Worm (Caenorhabditis elegans) whole organism, L3 larva: ENCODE data around the gene Y69A2AR.24.

Source experiments
- elt-1 ChIP-seq: fragments of 150-350 bp; optimal IDR thresholded peaks from 2 replicates; lab custom pipeline; 2014; ENCODE audit warnings: missing biosample characterization, missing genetic modification characterization
- fkh-10 ChIP-seq: sonication (generic microtip); optimal IDR thresholded peaks from 2 replicates; lab custom pipeline; 2017; ENCODE audit warnings: missing biosample characterization, missing genetic modification reagents, missing genetic modification characterization
- jun-1 ChIP-seq: fragments of 150-350 bp; optimal IDR thresholded peaks from 2 replicates; lab custom pipeline; 2014; ENCODE audit warnings: missing biosample characterization, missing genetic modification reagents, missing genetic modification characterization
- lin-15B ChIP-seq: fragments of 150-350 bp; optimal IDR thresholded peaks from 2 replicates; lab custom pipeline; 2014; ENCODE audit warnings: missing biosample characterization, missing genetic modification characterization
- nhr-237 ChIP-seq: fragments of 150-350 bp; optimal IDR thresholded peaks from 2 replicates; lab custom pipeline; 2014; ENCODE audit warnings: missing biosample characterization, missing genetic modification characterization
- nhr-77 ChIP-seq: fragments of 150-350 bp; optimal IDR thresholded peaks from 2 replicates; lab custom pipeline; 2014; ENCODE audit warnings: missing biosample characterization, missing genetic modification characterization
- skn-1 ChIP-seq: fragments of 150-350 bp; optimal IDR thresholded peaks from 2 replicates; lab custom pipeline; 2014; ENCODE audit warnings: missing biosample characterization, missing genetic modification characterization

ce11 chrIV:2610409-2610808 is 46.5 kb upstream of the Y69A2AR.24 start, which contains the start of gene Y69A2AR.32:
- TF ChIP-seq skn-1 (tag; lab: Kevin White, UChicago) (no peak), elt-1 (tag; lab: Kevin White, UChicago) (no peak), fkh-10 (GFP tag; lab: Kevin White, UChicago) (no peak), nhr-237 (tag; lab: Kevin White, UChicago) (no peak), lin-15B (no peak), jun-1 (tag; lab: Kevin White, UChicago) (no peak), nhr-77 (tag; lab: Kevin White, UChicago) (no peak)
